Worm (Caenorhabditis elegans) whole organism, mixed stage, embryonic: Measurements from ENCODE around the gene prx-13.

Experiments used
- M03D4.4 ChIP-seq: sonication (generic microtip); optimal IDR thresholded peaks from 2 replicates; lab custom pipeline; 2017; ENCODE audit warnings: mild to moderate bottlenecking, missing genetic modification characterization, missing compliant biosample characterization
- ham-2 ChIP-seq: fragments of 200-800 bp; sonication (Bioruptor generic); optimal IDR thresholded peaks from 2 replicates; lab custom pipeline; 2018; ENCODE audit warnings: mild to moderate bottlenecking, missing genetic modification characterization, missing compliant biosample characterization
- mep-1 ChIP-seq: fragments of 150-350 bp; optimal IDR thresholded peaks from 2 replicates; lab custom pipeline; 2017; ENCODE audit warnings: missing biosample characterization, missing genetic modification reagents, missing genetic modification characterization, inconsistent platforms
- nhr-12 ChIP-seq: fragments of 150-350 bp; optimal IDR thresholded peaks from 2 replicates; lab custom pipeline; 2014; ENCODE audit warnings: missing biosample characterization, missing genetic modification characterization
- nhr-237 ChIP-seq: fragments of 150-350 bp; optimal IDR thresholded peaks from 2 replicates; lab custom pipeline; 2014; ENCODE audit warnings: missing biosample characterization, missing genetic modification characterization
- nhr-76 ChIP-seq: sonication (generic microtip); optimal IDR thresholded peaks from 2 replicates; lab custom pipeline; 2017; ENCODE audit warnings: missing biosample characterization, missing genetic modification characterization
- pha-4 ChIP-seq: fragments of 150-350 bp; optimal IDR thresholded peaks from 2 replicates; lab custom pipeline; 2018; ENCODE audit warnings: missing biosample characterization, missing genetic modification reagents, missing genetic modification characterization
- sem-2 ChIP-seq: fragments of 200-800 bp; sonication (Bioruptor generic); optimal IDR thresholded peaks from 2 replicates; lab custom pipeline; 2018; ENCODE audit warnings: mild to moderate bottlenecking, missing genetic modification characterization, missing compliant biosample characterization
- tbx-8 ChIP-seq: fragments of 200-800 bp; sonication (Bioruptor generic); optimal IDR thresholded peaks from 2 replicates; lab custom pipeline; 2018; ENCODE audit warnings: mild to moderate bottlenecking, missing genetic modification characterization, moderate library complexity, missing compliant biosample characterization
- unc-62 ChIP-seq: fragments of 150-350 bp; optimal IDR thresholded peaks from 2 replicates; lab custom pipeline; 2014; ENCODE audit warnings: missing biosample characterization, missing genetic modification reagents, missing genetic modification characterization
- ztf-11 ChIP-seq: fragments of 150-350 bp; optimal IDR thresholded peaks from 2 replicates; lab custom pipeline; 2014; ENCODE audit warnings: missing biosample characterization, missing genetic modification characterization

- TF ChIP-seq tbx-8 = no peak
- TF ChIP-seq ztf-11 (tag; lab: Kevin White, UChicago) = no peak
- no peak for TF ChIP-seq nhr-237
- TF ChIP-seq pha-4 (tag; lab: Kevin White, UChicago) = no peak
- TF ChIP-seq ham-2 = no peak
- TF ChIP-seq nhr-76 (tag; lab: Kevin White, UChicago) = no peak
- no peak for TF ChIP-seq mep-1
- TF ChIP-seq unc-62 (GFP tag; lab: Kevin White, UChicago) = no peak
- TF ChIP-seq sem-2 (GFP tag; lab: Kevin White, UChicago) = no peak
- TF ChIP-seq nhr-12 (tag; lab: Kevin White, UChicago) = no peak
- no peak for TF ChIP-seq M03D4.4 (tag; lab: Kevin White, UChicago)
Observed at ce11 chrII:7225864-7226522, 25.8 kb downstream of the prx-13 start, which contains the start of gene clh-3.
